Fruit fly (Drosophila melanogaster) whole organism, embryonic: Measurements from ENCODE around the gene PlexA.

Experiments
- Asciz ChIP-seq: fragments of 200-800 bp; sonication (Bioruptor generic); optimal IDR thresholded peaks from 2 replicates; lab custom pipeline; 2017; ENCODE audit warnings: missing biosample characterization, mild to moderate bottlenecking, missing genetic modification characterization, missing genetic modification reagents
- CG10147 ChIP-seq: fragments of 200-800 bp; sonication (Bioruptor generic); optimal IDR thresholded peaks from 2 replicates; lab custom pipeline; 2019; ENCODE audit warnings: missing biosample characterization, mild to moderate bottlenecking, missing genetic modification characterization, moderate library complexity
- CG10267 ChIP-seq: fragments of 200-800 bp; sonication (Bioruptor generic); optimal IDR thresholded peaks from 2 replicates; lab custom pipeline; 2018; ENCODE audit warnings: missing biosample characterization, mild to moderate bottlenecking, missing genetic modification characterization, moderate library complexity
- CG10565 ChIP-seq: fragments of 200-800 bp; sonication (Bioruptor generic); optimal IDR thresholded peaks from 3 replicates; lab custom pipeline; 2016; ENCODE audit warnings: missing biosample characterization, mild to moderate bottlenecking, missing genetic modification characterization
- CG13287 ChIP-seq: fragments of 200-800 bp; sonication (Bioruptor generic); IDR thresholded peaks from 2 replicates; pipeline ENCODE4 v1.3.6; 2022; ENCODE audit warnings: missing biosample characterization, missing genetic modification characterization; ENCODE audit not compliant: partially characterized antibody
- CG13296 ChIP-seq: fragments of 200-800 bp; sonication (Bioruptor generic); optimal IDR thresholded peaks from 3 replicates; lab custom pipeline; 2018; ENCODE audit warnings: missing biosample characterization, mild to moderate bottlenecking, missing genetic modification characterization
- CG13624 ChIP-seq: fragments of 200-800 bp; sonication (Bioruptor generic); optimal IDR thresholded peaks from 2 replicates; lab custom pipeline; 2016; ENCODE audit warnings: missing biosample characterization, missing genetic modification characterization
- CG17802 ChIP-seq: fragments of 200-800 bp; sonication (Bioruptor generic); optimal IDR thresholded peaks from 2 replicates; lab custom pipeline; 2018; ENCODE audit warnings: missing biosample characterization, mild to moderate bottlenecking, missing genetic modification characterization, moderate library complexity
- CG18764 ChIP-seq: fragments of 200-800 bp; sonication (Bioruptor generic); optimal IDR thresholded peaks from 3 replicates; lab custom pipeline; 2016; ENCODE audit warnings: missing biosample characterization, missing genetic modification characterization
- CG2199 ChIP-seq: fragments of 200-800 bp; sonication (Bioruptor generic); IDR thresholded peaks from 3 replicates; pipeline ENCODE4 v1.3.6; 2022; ENCODE audit warnings: missing biosample characterization, missing genetic modification characterization
- CG2889 ChIP-seq: fragments of 200-800 bp; sonication (Bioruptor generic); IDR thresholded peaks from 3 replicates; pipeline ENCODE4 v1.3.6; 2022; ENCODE audit warnings: missing biosample characterization, missing genetic modification characterization
- CG30020 ChIP-seq: fragments of 200-800 bp; optimal IDR thresholded peaks from 2 replicates; lab custom pipeline; 2019; ENCODE audit warnings: missing biosample characterization, mild to moderate bottlenecking, missing genetic modification characterization, moderate library complexity
- CG31388 ChIP-seq: fragments of 200-800 bp; sonication (Bioruptor generic); optimal IDR thresholded peaks from 2 replicates; lab custom pipeline; 2016; ENCODE audit warnings: missing biosample characterization, missing genetic modification characterization
- CG33557 ChIP-seq: fragments of 200-800 bp; sonication (Bioruptor generic); optimal IDR thresholded peaks from 2 replicates; lab custom pipeline; 2019; ENCODE audit warnings: missing biosample characterization, mild to moderate bottlenecking, missing genetic modification characterization, moderate library complexity
- CG4854 ChIP-seq: fragments of 200-800 bp; sonication (Bioruptor generic); optimal IDR thresholded peaks from 2 replicates; lab custom pipeline; 2016; ENCODE audit warnings: missing biosample characterization, missing genetic modification characterization, inconsistent platforms
- CG6689 ChIP-seq: fragments of 200-800 bp; sonication (Bioruptor generic); IDR thresholded peaks from 2 replicates; pipeline ENCODE4 v1.3.6; 2022; ENCODE audit warnings: missing biosample characterization, missing genetic modification characterization
- CG7271 ChIP-seq: fragments of 200-800 bp; sonication (Bioruptor generic); optimal IDR thresholded peaks from 2 replicates; lab custom pipeline; 2018; ENCODE audit warnings: missing biosample characterization, mild to moderate bottlenecking, missing genetic modification characterization, moderate library complexity
- CG8089 ChIP-seq: fragments of 200-800 bp; sonication (Bioruptor generic); optimal IDR thresholded peaks from 3 replicates; lab custom pipeline; 2016; ENCODE audit warnings: missing biosample characterization, missing genetic modification characterization
- Dbx ChIP-seq: fragments of 200-800 bp; sonication (Bioruptor generic); IDR thresholded peaks from 3 replicates; pipeline ENCODE4 v1.3.6; 2022; ENCODE audit warnings: missing biosample characterization, missing genetic modification characterization
- Dref ChIP-seq: fragments of 200-800 bp; sonication (Bioruptor generic); IDR thresholded peaks from 2 replicates; pipeline ENCODE4 v1.3.6; 2022; ENCODE audit warnings: missing biosample characterization, missing genetic modification characterization
- Eip74EF ChIP-seq, 2 experiments: fragments of 200-800 bp in 1 of 2; fragments of >200 bp in 1 of 2; sonication (Bioruptor generic) in 1 of 2; optimal IDR thresholded peaks; 2 replicates each; lab custom pipeline; 2017 to 2019; ENCODE audit warnings: missing biosample characterization in 2 of 2, missing genetic modification characterization in 2 of 2, mild to moderate bottlenecking in 1 of 2, moderate library complexity in 1 of 2
- Ets97D ChIP-seq: fragments of 200-800 bp; sonication (Bioruptor generic); optimal IDR thresholded peaks from 3 replicates; lab custom pipeline; 2016; ENCODE audit warnings: missing biosample characterization, missing genetic modification characterization
- HLH3B ChIP-seq: fragments of 200-800 bp; sonication (Bioruptor generic); IDR thresholded peaks from 2 replicates; pipeline ENCODE4 v1.3.6; 2022; ENCODE audit warnings: missing biosample characterization, missing genetic modification characterization
- MESR4 ChIP-seq: fragments of 200-800 bp; sonication (Bioruptor generic); optimal IDR thresholded peaks from 2 replicates; lab custom pipeline; 2018; ENCODE audit warnings: missing biosample characterization, mild to moderate bottlenecking, missing genetic modification characterization, moderate library complexity
- Neu2 ChIP-seq: fragments of 200-800 bp; sonication (Bioruptor generic); optimal IDR thresholded peaks from 3 replicates; lab custom pipeline; 2016; ENCODE audit warnings: missing biosample characterization, missing genetic modification characterization, borderline replicate concordance
- NfI ChIP-seq: fragments of 200-800 bp; sonication (Bioruptor generic); optimal IDR thresholded peaks from 3 replicates; lab custom pipeline; 2018; ENCODE audit warnings: missing biosample characterization, mild to moderate bottlenecking, missing genetic modification characterization, moderate library complexity
- Oaz ChIP-seq: fragments of 200-800 bp; sonication (Bioruptor generic); IDR thresholded peaks from 2 replicates; pipeline ENCODE4 v1.3.6; 2022; ENCODE audit warnings: missing biosample characterization, missing genetic modification characterization
- Optix ChIP-seq: fragments of 200-800 bp; sonication (Bioruptor generic); IDR thresholded peaks from 3 replicates; pipeline ENCODE4 v1.3.6; 2022; ENCODE audit warnings: missing biosample characterization, missing genetic modification characterization
- Rfx ChIP-seq: fragments of 200-800 bp; sonication (Bioruptor generic); IDR thresholded peaks from 2 replicates; pipeline ENCODE4 v1.3.6; 2022; ENCODE audit warnings: missing biosample characterization, missing genetic modification characterization
- Sin3A ChIP-seq: fragments of >200 bp; optimal IDR thresholded peaks from 2 replicates; lab custom pipeline; 2018
- Ssrp ChIP-seq: fragments of 200-800 bp; sonication (Bioruptor generic); optimal IDR thresholded peaks from 2 replicates; lab custom pipeline; 2018; ENCODE audit warnings: missing biosample characterization, mild to moderate bottlenecking, missing genetic modification characterization, moderate library complexity
- Trl ChIP-seq, 3 experiments: fragments of >200 bp in 2 of 3; fragments of 200-800 bp in 1 of 3; sonication (Bioruptor generic) in 1 of 3; optimal IDR thresholded peaks; 2 replicates in 1 of 3; 3 replicates in 2 of 3; lab custom pipeline; 2016 to 2017; ENCODE audit warnings: missing biosample characterization in 1 of 3, missing genetic modification characterization in 1 of 3
- aop ChIP-seq: fragments of 200-800 bp; sonication (Bioruptor generic); IDR thresholded peaks from 2 replicates; pipeline ENCODE4 v1.3.6; 2022; ENCODE audit warnings: missing biosample characterization, missing genetic modification characterization
- bowl ChIP-seq: fragments of 200-800 bp; sonication (Bioruptor generic); IDR thresholded peaks from 2 replicates; pipeline ENCODE4 v1.3.6; 2022; ENCODE audit warnings: missing biosample characterization, missing genetic modification characterization
- cg ChIP-seq: fragments of 200-800 bp; sonication (Bioruptor generic); optimal IDR thresholded peaks from 3 replicates; lab custom pipeline; 2019; ENCODE audit warnings: missing biosample characterization, mild to moderate bottlenecking, missing genetic modification characterization, moderate library complexity
- corto ChIP-seq: fragments of 200-800 bp; sonication (Bioruptor generic); optimal IDR thresholded peaks from 2 replicates; lab custom pipeline; 2016; ENCODE audit warnings: missing biosample characterization, mild to moderate bottlenecking, missing genetic modification characterization, moderate library complexity
- exex ChIP-seq: fragments of 200-800 bp; sonication (Bioruptor generic); optimal IDR thresholded peaks from 4 replicates; lab custom pipeline; 2018; ENCODE audit warnings: missing biosample characterization, mild to moderate bottlenecking, missing genetic modification characterization, moderate library complexity
- fd3F ChIP-seq: fragments of 200-800 bp; sonication (Bioruptor generic); optimal IDR thresholded peaks from 2 replicates; lab custom pipeline; 2018; ENCODE audit warnings: missing biosample characterization, mild to moderate bottlenecking, missing genetic modification characterization, moderate library complexity
- grau ChIP-seq: fragments of 200-800 bp; optimal IDR thresholded peaks from 3 replicates; lab custom pipeline; 2019; ENCODE audit warnings: missing biosample characterization, mild to moderate bottlenecking, missing genetic modification characterization, moderate library complexity
- ham ChIP-seq: fragments of 200-800 bp; sonication (Bioruptor generic); IDR thresholded peaks from 2 replicates; pipeline ENCODE4 v1.3.6; 2022; ENCODE audit warnings: missing biosample characterization, missing genetic modification characterization
- insv ChIP-seq, 2 experiments: fragments of 200-800 bp; sonication (Bioruptor generic); optimal IDR thresholded peaks; 3 replicates each; lab custom pipeline; 2016 to 2018; ENCODE audit warnings: missing biosample characterization in 2 of 2, missing genetic modification characterization in 2 of 2
- lmd ChIP-seq: fragments of 200-800 bp; sonication (Bioruptor generic); IDR thresholded peaks from 2 replicates; pipeline ENCODE4 v1.3.6; 2022; ENCODE audit warnings: missing biosample characterization, missing genetic modification characterization
- odd ChIP-seq: fragments of 200-800 bp; sonication (Bioruptor generic); optimal IDR thresholded peaks from 2 replicates; lab custom pipeline; 2017; ENCODE audit warnings: missing biosample characterization, mild to moderate bottlenecking, missing genetic modification characterization
- pfk ChIP-seq: fragments of 200-800 bp; sonication (Bioruptor generic); optimal IDR thresholded peaks from 2 replicates; lab custom pipeline; 2018; ENCODE audit warnings: missing biosample characterization, mild to moderate bottlenecking, missing genetic modification characterization, moderate library complexity
- pzg ChIP-seq: fragments of 200-800 bp; sonication (Bioruptor generic); optimal IDR thresholded peaks from 3 replicates; lab custom pipeline; 2018; ENCODE audit warnings: missing biosample characterization, mild to moderate bottlenecking, missing genetic modification characterization, moderate library complexity
- schlank ChIP-seq: fragments of 200-800 bp; sonication (Bioruptor generic); optimal IDR thresholded peaks from 2 replicates; lab custom pipeline; 2018; ENCODE audit warnings: missing biosample characterization, mild to moderate bottlenecking, missing genetic modification characterization
- shn ChIP-seq: fragments of 200-800 bp; sonication (Bioruptor generic); optimal IDR thresholded peaks from 3 replicates; lab custom pipeline; 2016; ENCODE audit warnings: missing biosample characterization, missing genetic modification characterization
- sug ChIP-seq: fragments of 200-800 bp; optimal IDR thresholded peaks from 2 replicates; lab custom pipeline; 2019; ENCODE audit warnings: missing biosample characterization, mild to moderate bottlenecking, missing genetic modification characterization, moderate library complexity
- tup ChIP-seq: fragments of 200-800 bp; sonication (Bioruptor generic); optimal IDR thresholded peaks from 2 replicates; lab custom pipeline; 2016; ENCODE audit warnings: missing biosample characterization, mild to moderate bottlenecking, missing genetic modification characterization, moderate library complexity
- tx ChIP-seq: fragments of 200-800 bp; sonication (Bioruptor generic); optimal IDR thresholded peaks from 2 replicates; lab custom pipeline; 2016; ENCODE audit warnings: missing biosample characterization, missing genetic modification characterization
- z ChIP-seq: fragments of 200-800 bp; sonication (Bioruptor generic); IDR thresholded peaks from 3 replicates; pipeline ENCODE4 v1.3.6; 2022; ENCODE audit warnings: missing biosample characterization, missing genetic modification characterization

PlexA gene

dm6 chr4:1030692-1031110, 3.8 kb upstream of the PlexA start (continued):
- TF ChIP-seq CG10565 (GFP tag; lab: Kevin White, UChicago) = no peak
- TF ChIP-seq Sin3A (lab: Kevin White, UChicago) = no peak
- no peak for TF ChIP-seq CG4854 (GFP tag; lab: Kevin White, UChicago)
- no peak for TF ChIP-seq aop (GFP tag; lab: Robert Waterston, UW)
- no peak for TF ChIP-seq CG31388
- no peak for TF ChIP-seq z
- TF ChIP-seq Oaz (GFP tag; lab: Robert Waterston, UW) = no peak
- peak; percentile 52 for TF ChIP-seq pfk (GFP tag; lab: Kevin White, UChicago)
- no peak for TF ChIP-seq CG18764 (GFP tag; lab: Kevin White, UChicago)
- TF ChIP-seq CG7271 (tag; lab: Kevin White, UChicago) = no peak
- TF ChIP-seq CG10267 (tag; lab: Kevin White, UChicago) = no peak
- TF ChIP-seq cg (GFP tag; lab: Kevin White, UChicago) = no peak
- peak; percentile 97 for TF ChIP-seq CG30020 (tag; lab: Kevin White, UChicago)
- no peak for TF ChIP-seq corto (GFP tag; lab: Kevin White, UChicago)
- no peak for TF ChIP-seq CG2889 (GFP tag; lab: Robert Waterston, UW)
- peak; percentile 4 for TF ChIP-seq CG33557
- no peak for TF ChIP-seq Neu2
- no peak for TF ChIP-seq ham
- peak; percentile 28 for TF ChIP-seq sug
- no peak for TF ChIP-seq NfI (GFP tag; lab: Kevin White, UChicago)
- peak; percentile 51 for TF ChIP-seq pzg (GFP tag; lab: Kevin White, UChicago)
- TF ChIP-seq bowl (GFP tag; lab: Robert Waterston, UW) = no peak
- peak; percentile 95 for TF ChIP-seq MESR4
- TF ChIP-seq Dbx (GFP tag; lab: Robert Waterston, UW) = no peak
- TF ChIP-seq Eip74EF (GFP tag; optimal IDR thresholded peaks at IDR 0.05; lab: Kevin White, UChicago) = no peak
- peak; percentile 21 for TF ChIP-seq shn
- peak; percentile 69 for TF ChIP-seq CG13287 (GFP tag; lab: Robert Waterston, UW)
- no peak for TF ChIP-seq tx (GFP tag; lab: Kevin White, UChicago)
- TF ChIP-seq CG17802 = peak; percentile 96
- TF ChIP-seq tup (GFP tag; lab: Kevin White, UChicago) = no peak
- TF ChIP-seq lmd (GFP tag; lab: Robert Waterston, UW) = no peak
- TF ChIP-seq CG13624 (GFP tag; lab: Kevin White, UChicago) = no peak
- peak; percentile 11 for TF ChIP-seq CG8089 (GFP tag; lab: Kevin White, UChicago)
- TF ChIP-seq Asciz = no peak
- TF ChIP-seq odd = no peak
- no peak for TF ChIP-seq Ssrp (tag; lab: Kevin White, UChicago)
- peak; percentile 74 for TF ChIP-seq Dref
- TF ChIP-seq Optix = no peak
- no peak for TF ChIP-seq CG2199 (GFP tag; lab: Robert Waterston, UW)
- TF ChIP-seq grau (tag; lab: Kevin White, UChicago) = peak; percentile 41
- no peak for TF ChIP-seq fd3F (GFP tag; lab: Kevin White, UChicago)
- TF ChIP-seq CG10147 (GFP tag; lab: Kevin White, UChicago) = no peak
- TF ChIP-seq insv (GFP tag; optimal IDR thresholded peaks at IDR 0.05; lab: Kevin White, UChicago) = no peak
- TF ChIP-seq HLH3B (GFP tag; lab: Robert Waterston, UW) = 0 out of 2 replicates have a peak, but pooled peaks have one; percentile 24
- TF ChIP-seq Trl (optimal IDR thresholded peaks at IDR 0.05; lab: Kevin White, UChicago) = no peak
- TF ChIP-seq Trl (GFP tag; optimal IDR thresholded peaks at IDR 0.05; lab: Kevin White, UChicago) = no peak
- TF ChIP-seq Rfx (GFP tag; lab: Robert Waterston, UW) = no peak; the same call in 1 of the 2 replicates
- no peak for TF ChIP-seq exex (tag; lab: Kevin White, UChicago)
- no peak for TF ChIP-seq schlank (tag; lab: Kevin White, UChicago)
- TF ChIP-seq CG13296 (GFP tag; lab: Kevin White, UChicago) = no peak
- TF ChIP-seq CG6689 (GFP tag; lab: Robert Waterston, UW) = no peak
- peak; percentile 6 for TF ChIP-seq Ets97D (GFP tag; lab: Kevin White, UChicago)
